Fruit fly (Drosophila melanogaster) Kc167 (cell line): Measurements from ENCODE around the gene CG34051.

Experiments used
- Sin3A ChIP-seq: fragments of >200 bp; optimal IDR thresholded peaks from 2 replicates; lab custom pipeline; 2018; ENCODE audit warnings: missing external identifiers
- psq ChIP-seq: fragments of >200 bp; optimal IDR thresholded peaks from 2 replicates; lab custom pipeline; 2017; ENCODE audit warnings: missing external identifiers
- ttk ChIP-seq: sonication (Bioruptor generic); optimal IDR thresholded peaks from 2 replicates; lab custom pipeline; 2017; ENCODE audit warnings: missing external identifiers

DNA sequence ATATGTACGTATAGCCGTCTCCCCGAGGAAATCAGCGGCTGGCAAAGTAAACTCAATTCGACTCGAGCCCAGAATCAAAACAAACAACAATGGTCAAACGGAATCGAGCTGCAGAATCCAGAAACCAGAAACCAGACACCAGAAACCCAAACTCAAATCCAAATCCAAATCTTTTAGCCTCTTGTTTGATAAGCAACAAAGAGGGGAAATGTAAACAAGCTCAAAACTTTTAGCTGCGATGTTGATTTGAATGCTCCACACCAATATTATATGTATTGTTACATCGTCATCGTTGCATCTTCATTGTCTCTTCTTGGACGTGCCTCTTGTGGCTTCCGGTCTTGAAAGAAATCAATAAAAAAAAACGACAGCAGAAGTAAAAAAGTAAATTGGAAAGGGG is 11.2 kb downstream of the CG34051 start:
- TF ChIP-seq Sin3A (lab: Kevin White, UChicago) = no peak
- TF ChIP-seq psq = no peak
- TF ChIP-seq ttk (lab: Kevin White, UChicago) = no peak
